1 fruit fly cellular context compared by ENCODE assay signal in genomic region chr3R:20551487-20552079, dm6.
A peak's percentile ranks its signal among the peaks of the same experiment; 100 is the strongest.
TF ChIP-seq lines count a peak whose summit lies in the region.

No protein-coding gene starts in this region.

TF ChIP-seq in whole organism, embryonic, 481 proteins besides CTCF, POLR2A, EP300 and RAD21 (continued from another document):
- no peak for TF ChIP-seq CG6175 (GFP tag; IDR thresholded peaks at IDR 0.05; lab: Robert Waterston, UW)
- no peak for TF ChIP-seq gcm2 (GFP tag; optimal IDR thresholded peaks at IDR 0.05; lab: Kevin White, UChicago)
- TF ChIP-seq CG18476 (GFP tag; optimal IDR thresholded peaks at IDR 0.05; lab: Kevin White, UChicago), result no peak
- TF ChIP-seq eyg (GFP tag; optimal IDR thresholded peaks at IDR 0.05; lab: Kevin White, UChicago), result peak; percentile 10
- TF ChIP-seq Bteb2 (GFP tag; optimal IDR thresholded peaks at IDR 0.05; lab: Kevin White, UChicago), result no peak
- TF ChIP-seq E2f1 (GFP tag; IDR thresholded peaks at IDR 0.05; lab: Robert Waterston, UW), result no peak
- TF ChIP-seq Dfd (GFP tag; optimal IDR thresholded peaks at IDR 0.05; lab: Kevin White, UChicago), result no peak
- TF ChIP-seq ken (GFP tag; IDR thresholded peaks at IDR 0.05; lab: Robert Waterston, UW), result no peak
- TF ChIP-seq Ets97D (GFP tag; optimal IDR thresholded peaks at IDR 0.05; lab: Kevin White, UChicago), result no peak
- TF ChIP-seq Hmr (GFP tag; optimal IDR thresholded peaks at IDR 0.05; lab: Kevin White, UChicago), result no peak
- no peak for TF ChIP-seq Dip3 (GFP tag; optimal IDR thresholded peaks at IDR 0.05; lab: Kevin White, UChicago)
- TF ChIP-seq CG12104 (GFP tag; optimal IDR thresholded peaks at IDR 0.05; lab: Kevin White, UChicago), result no peak
- TF ChIP-seq phol (tag; optimal IDR thresholded peaks at IDR 0.05; lab: Kevin White, UChicago), result no peak
- TF ChIP-seq CG8924 (tag; optimal IDR thresholded peaks at IDR 0.05; lab: Kevin White, UChicago), result no peak
- no peak for TF ChIP-seq sens-2 (GFP tag; IDR thresholded peaks at IDR 0.05; lab: Robert Waterston, UW)
- no peak for TF ChIP-seq sr (GFP tag; IDR thresholded peaks at IDR 0.05; lab: Robert Waterston, UW)
- peak; percentile 35 for TF ChIP-seq pita (GFP tag; optimal IDR thresholded peaks at IDR 0.05; lab: Kevin White, UChicago)
- no peak for TF ChIP-seq sc (optimal IDR thresholded peaks at IDR 0.05; lab: Kevin White, UChicago)
- no peak for TF ChIP-seq sc (GFP tag; optimal IDR thresholded peaks at IDR 0.05; lab: Kevin White, UChicago)
- no peak for TF ChIP-seq tap (tag; optimal IDR thresholded peaks at IDR 0.05; lab: Kevin White, UChicago)
- TF ChIP-seq CG8281 (tag; optimal IDR thresholded peaks at IDR 0.05; lab: Kevin White, UChicago), result no peak
- TF ChIP-seq CG12744 (GFP tag; optimal IDR thresholded peaks at IDR 0.05; lab: Kevin White, UChicago), result no peak
